Worm (Caenorhabditis elegans): ENCODE results near the gene lelo-1.

DNA sequence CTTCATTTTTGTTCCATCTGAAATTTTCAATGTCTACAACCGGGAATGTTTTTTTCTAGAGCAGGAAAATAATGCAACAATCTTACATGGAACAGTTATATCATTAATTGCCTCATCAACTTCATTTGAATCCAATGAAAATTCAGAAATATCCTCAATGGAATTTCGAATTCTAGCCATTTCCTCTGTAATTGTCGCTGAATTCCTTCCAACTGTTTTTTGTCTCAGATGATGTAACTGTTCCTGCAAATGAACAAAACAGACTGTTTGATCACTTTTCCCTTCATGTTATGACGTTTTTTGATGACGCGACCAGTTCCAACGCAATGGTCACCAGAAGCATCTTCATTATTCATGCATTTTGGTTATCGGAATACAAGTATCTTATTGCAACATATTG is 24.7 kb upstream of the lelo-1 start:
- TF ChIP-seq snpc-4 (tag; optimal IDR thresholded peaks at IDR 0.05) (no peak), unc-62 (GFP tag; optimal IDR thresholded peaks at IDR 0.05) (no peak), nhr-77 (tag; optimal IDR thresholded peaks at IDR 0.05) (no peak), nhr-25 (tag; optimal IDR thresholded peaks at IDR 0.05) (no peak), ama-1 (optimal IDR thresholded peaks at IDR 0.05) (no peak), elt-1 (tag; optimal IDR thresholded peaks at IDR 0.05) (no peak), elt-3 (tag; optimal IDR thresholded peaks at IDR 0.05) (no peak)

All from whole organism, L3 larva.